Worm (Caenorhabditis elegans) whole organism, young adult: ENCODE data around the gene feh-1.
A peak's percentile ranks its signal among the peaks of the same experiment; 100 is the strongest.

Experiments
- C06A6.2 ChIP-seq: fragments of 200-800 bp; sonication (Bioruptor generic); conservative IDR thresholded peaks from 2 replicates; pipeline ENCODE4 v1.3.6; 2022; ENCODE audit warnings: missing genetic modification characterization, missing compliant biosample characterization
- D2030.7 ChIP-seq: fragments of 200-800 bp; sonication (Bioruptor generic); IDR thresholded peaks from 2 replicates; pipeline ENCODE4 v1.3.6; 2022; ENCODE audit warnings: missing genetic modification reagents, missing genetic modification characterization, missing compliant biosample characterization
- F23B12.7 ChIP-seq: sonication (generic microtip); optimal IDR thresholded peaks from 2 replicates; lab custom pipeline; 2017; ENCODE audit warnings: missing genetic modification characterization, mild to moderate bottlenecking, missing compliant biosample characterization, antibody characterized with exemption, moderate library complexity; ENCODE audit not compliant: insufficient read depth
- F33H1.4 ChIP-seq: fragments of 200-800 bp; sonication (Bioruptor generic); IDR thresholded peaks from 2 replicates; pipeline ENCODE4 v1.3.6; 2022; ENCODE audit warnings: missing genetic modification reagents, missing genetic modification characterization, missing compliant biosample characterization
- F49E8.2 ChIP-seq: sonication (generic microtip); optimal IDR thresholded peaks from 3 replicates; lab custom pipeline; 2017; ENCODE audit warnings: missing genetic modification characterization, mild to moderate bottlenecking, missing compliant biosample characterization, antibody characterized with exemption, moderate library complexity; ENCODE audit not compliant: insufficient read depth
- F55B11.4 ChIP-seq: sonication (generic microtip); optimal IDR thresholded peaks from 2 replicates; lab custom pipeline; 2016; ENCODE audit warnings: missing compliant biosample characterization, missing genetic modification characterization, borderline replicate concordance; ENCODE audit not compliant: insufficient read depth
- F57C9.4 ChIP-seq: sonication (generic microtip); optimal IDR thresholded peaks from 2 replicates; lab custom pipeline; 2017; ENCODE audit warnings: mild to moderate bottlenecking, missing genetic modification characterization, missing compliant biosample characterization
- K11D2.4 ChIP-seq: fragments of 200-800 bp; sonication (Bioruptor generic); IDR thresholded peaks from 2 replicates; pipeline ENCODE4 v1.3.6; 2022; ENCODE audit warnings: missing genetic modification reagents, missing genetic modification characterization, missing compliant biosample characterization
- K12H6.12 ChIP-seq: fragments of 200-800 bp; sonication (Bioruptor generic); optimal IDR thresholded peaks from 2 replicates; lab custom pipeline; 2018; ENCODE audit warnings: mild to moderate bottlenecking, missing genetic modification characterization, missing compliant biosample characterization
- Y95B8A.8 ChIP-seq: fragments of 200-800 bp; sonication (Bioruptor generic); IDR thresholded peaks from 2 replicates; pipeline ENCODE4 v1.3.6; 2022; ENCODE audit warnings: missing genetic modification reagents, missing genetic modification characterization, missing compliant biosample characterization
- aptf-2 ChIP-seq: fragments of 200-800 bp; sonication (Bioruptor generic); conservative IDR thresholded peaks from 2 replicates; pipeline ENCODE4 v1.3.6; 2022; ENCODE audit warnings: missing genetic modification reagents, missing genetic modification characterization, missing compliant biosample characterization
- atf-7 ChIP-seq: sonication (generic microtip); optimal IDR thresholded peaks from 2 replicates; lab custom pipeline; 2017; ENCODE audit warnings: mild to moderate bottlenecking, missing genetic modification characterization, missing compliant biosample characterization
- attf-6 ChIP-seq: fragments of 200-800 bp; sonication (Bioruptor generic); IDR thresholded peaks from 2 replicates; pipeline ENCODE4 v1.3.6; 2022; ENCODE audit warnings: missing genetic modification reagents, missing genetic modification characterization, missing compliant biosample characterization
- bed-1 ChIP-seq: fragments of 200-800 bp; sonication (Bioruptor generic); IDR thresholded peaks from 2 replicates; pipeline ENCODE4 v1.3.6; 2022; ENCODE audit warnings: missing genetic modification reagents, missing genetic modification characterization, missing compliant biosample characterization
- ceh-100 ChIP-seq: fragments of 200-800 bp; sonication (Bioruptor generic); IDR thresholded peaks from 2 replicates; pipeline ENCODE4 v1.3.6; 2022; ENCODE audit warnings: missing genetic modification reagents, missing genetic modification characterization, missing compliant biosample characterization
- ceh-27 ChIP-seq: fragments of 200-800 bp; sonication (Bioruptor generic); optimal IDR thresholded peaks from 2 replicates; lab custom pipeline; 2018; ENCODE audit warnings: mild to moderate bottlenecking, missing genetic modification characterization, moderate library complexity, missing compliant biosample characterization
- ceh-40 ChIP-seq: fragments of 200-800 bp; sonication (Bioruptor generic); IDR thresholded peaks from 2 replicates; pipeline ENCODE4 v1.3.6; 2022; ENCODE audit warnings: missing genetic modification characterization, missing compliant biosample characterization
- ceh-79 ChIP-seq: sonication (generic microtip); optimal IDR thresholded peaks from 2 replicates; lab custom pipeline; 2017; ENCODE audit warnings: mild to moderate bottlenecking, missing genetic modification characterization, missing compliant biosample characterization
- ceh-91 ChIP-seq: fragments of 200-800 bp; sonication (Bioruptor generic); IDR thresholded peaks from 2 replicates; pipeline ENCODE4 v1.3.6; 2022; ENCODE audit warnings: missing genetic modification reagents, missing genetic modification characterization, missing compliant biosample characterization
- dpl-1 ChIP-seq: fragments of 150-350 bp; optimal IDR thresholded peaks from 2 replicates; lab custom pipeline; 2014; ENCODE audit warnings: missing biosample characterization, missing genetic modification reagents, missing genetic modification characterization
- efl-1 ChIP-seq: fragments of 150-350 bp; optimal IDR thresholded peaks from 2 replicates; lab custom pipeline; 2014; ENCODE audit warnings: missing biosample characterization, missing genetic modification reagents, missing genetic modification characterization
- egl-18 ChIP-seq: fragments of 200-800 bp; sonication (Bioruptor generic); IDR thresholded peaks from 2 replicates; pipeline ENCODE4 v1.3.6; 2022; ENCODE audit warnings: missing genetic modification reagents, missing genetic modification characterization, missing compliant biosample characterization
- egrh-3 ChIP-seq: fragments of 200-800 bp; sonication (Bioruptor generic); IDR thresholded peaks from 2 replicates; pipeline ENCODE4 v1.3.6; 2022; ENCODE audit warnings: missing genetic modification reagents, missing genetic modification characterization, missing compliant biosample characterization
- hmg-20 ChIP-seq: fragments of 200-800 bp; sonication (Bioruptor generic); IDR thresholded peaks from 2 replicates; pipeline ENCODE4 v1.3.6; 2022; ENCODE audit warnings: missing genetic modification reagents, missing genetic modification characterization, missing compliant biosample characterization
- lin-35 ChIP-seq, 3 experiments: fragments of 150-350 bp in 2 of 3; sonication (generic microtip) in 1 of 3; optimal IDR thresholded peaks; 2 replicates each; lab custom pipeline; 2014 to 2018; ENCODE audit warnings: missing biosample characterization in 3 of 3, missing genetic modification characterization in 3 of 3, missing genetic modification reagents in 3 of 3
- lin-40 ChIP-seq: sonication (generic microtip); optimal IDR thresholded peaks from 2 replicates; lab custom pipeline; 2016; ENCODE audit warnings: missing genetic modification characterization, mild to moderate bottlenecking, missing compliant biosample characterization, missing genotype, missing genetic modification reagents
- lin-54 ChIP-seq: fragments of 200-800 bp; sonication (Bioruptor generic); optimal IDR thresholded peaks from 2 replicates; lab custom pipeline; 2018; ENCODE audit warnings: mild to moderate bottlenecking, missing genetic modification characterization, missing compliant biosample characterization
- lir-1 ChIP-seq: fragments of 200-800 bp; sonication (Bioruptor generic); conservative IDR thresholded peaks from 2 replicates; pipeline ENCODE4 v1.3.6; 2022; ENCODE audit warnings: missing genetic modification reagents, missing genetic modification characterization, missing compliant biosample characterization
- lsl-1 ChIP-seq: fragments of 200-800 bp; sonication (Bioruptor generic); optimal IDR thresholded peaks from 2 replicates; lab custom pipeline; 2018; ENCODE audit warnings: mild to moderate bottlenecking, missing genetic modification characterization, moderate library complexity, missing compliant biosample characterization
- madf-6 ChIP-seq: fragments of 200-800 bp; sonication (Bioruptor generic); IDR thresholded peaks from 2 replicates; pipeline ENCODE4 v1.3.6; 2022; ENCODE audit warnings: missing genetic modification reagents, missing genetic modification characterization, missing compliant biosample characterization
- madf-8 ChIP-seq: fragments of 200-800 bp; sonication (Bioruptor generic); conservative IDR thresholded peaks from 2 replicates; pipeline ENCODE4 v1.3.6; 2022; ENCODE audit warnings: missing genetic modification reagents, missing genetic modification characterization, missing compliant biosample characterization
- mcd-1 ChIP-seq: fragments of 200-800 bp; sonication (Bioruptor generic); IDR thresholded peaks from 2 replicates; pipeline ENCODE4 v1.3.6; 2022; ENCODE audit warnings: missing genetic modification reagents, missing genetic modification characterization, missing compliant biosample characterization
- mxl-1 ChIP-seq: sonication (generic microtip); optimal IDR thresholded peaks from 2 replicates; lab custom pipeline; 2016; ENCODE audit warnings: missing genetic modification characterization, missing compliant biosample characterization
- nfya-2 ChIP-seq: fragments of 200-800 bp; sonication (Bioruptor generic); IDR thresholded peaks from 2 replicates; pipeline ENCODE4 v1.3.6; 2022; ENCODE audit warnings: missing genetic modification reagents, missing genetic modification characterization, missing compliant biosample characterization
- nfyb-1 ChIP-seq: fragments of 200-800 bp; sonication (Bioruptor generic); IDR thresholded peaks from 2 replicates; pipeline ENCODE4 v1.3.6; 2022; ENCODE audit warnings: missing genetic modification reagents, missing genetic modification characterization, missing compliant biosample characterization
- nhr-179 ChIP-seq: sonication (generic microtip); optimal IDR thresholded peaks from 2 replicates; lab custom pipeline; 2016; ENCODE audit warnings: mild to moderate bottlenecking, missing genetic modification characterization, missing compliant biosample characterization
- nhr-80 ChIP-seq: sonication (generic microtip); optimal IDR thresholded peaks from 2 replicates; lab custom pipeline; 2016; ENCODE audit warnings: missing genetic modification characterization, missing compliant biosample characterization
- pbrm-1 ChIP-seq: fragments of 200-800 bp; sonication (Bioruptor generic); IDR thresholded peaks from 2 replicates; pipeline ENCODE4 v1.3.6; 2022; ENCODE audit warnings: missing genetic modification reagents, missing genetic modification characterization, missing compliant biosample characterization
- pha-4 ChIP-seq: fragments of 150-350 bp; sonication (generic microtip); optimal IDR thresholded peaks from 2 replicates; lab custom pipeline; 2014; ENCODE audit warnings: missing biosample characterization, missing genetic modification reagents, missing genetic modification characterization
- rcor-1 ChIP-seq: fragments of 200-800 bp; sonication (Bioruptor generic); IDR thresholded peaks from 2 replicates; pipeline ENCODE4 v1.3.6; 2022; ENCODE audit warnings: missing genetic modification reagents, missing genetic modification characterization, missing compliant biosample characterization
- repo-1 ChIP-seq: sonication (generic microtip); optimal IDR thresholded peaks from 2 replicates; lab custom pipeline; 2017; ENCODE audit warnings: mild to moderate bottlenecking, missing genetic modification characterization, missing compliant biosample characterization
- sea-2 ChIP-seq: fragments of 200-800 bp; sonication (Bioruptor generic); IDR thresholded peaks from 2 replicates; pipeline ENCODE4 v1.3.6; 2022; ENCODE audit warnings: missing genetic modification characterization, missing compliant biosample characterization
- snpc-1.3 ChIP-seq: sonication (generic microtip); optimal IDR thresholded peaks from 2 replicates; lab custom pipeline; 2017; ENCODE audit warnings: missing genetic modification characterization, mild to moderate bottlenecking, missing compliant biosample characterization, antibody characterized with exemption, moderate library complexity, missing genotype, missing genetic modification reagents; ENCODE audit not compliant: insufficient read depth
- snpc-4 ChIP-seq, 5 experiments: fragments of 150-350 bp in 1 of 5; sonication (generic microtip) in 4 of 5; optimal IDR thresholded peaks; 2 replicates each; lab custom pipeline; 2014 to 2018; ENCODE audit warnings: missing genetic modification characterization in 5 of 5, missing biosample characterization in 3 of 5, antibody characterized with exemption in 2 of 5, mild to moderate bottlenecking in 2 of 5, missing compliant biosample characterization in 2 of 5, missing genotype in 2 of 5, moderate library complexity in 2 of 5, missing genetic modification reagents in 1 of 5
- somi-1 ChIP-seq: fragments of 200-800 bp; sonication (Bioruptor generic); optimal IDR thresholded peaks from 2 replicates; lab custom pipeline; 2018; ENCODE audit warnings: mild to moderate bottlenecking, missing genetic modification characterization, missing compliant biosample characterization
- tbp1 ChIP-seq: fragments of 200-800 bp; sonication (Bioruptor generic); optimal IDR thresholded peaks from 2 replicates; lab custom pipeline; 2018; ENCODE audit warnings: mild to moderate bottlenecking, missing genetic modification characterization, missing compliant biosample characterization
- ztf-22 ChIP-seq: fragments of 200-800 bp; sonication (Bioruptor generic); optimal IDR thresholded peaks from 2 replicates; lab custom pipeline; 2018; ENCODE audit warnings: mild to moderate bottlenecking, missing genetic modification characterization, moderate library complexity, missing compliant biosample characterization

feh-1 gene

ce11 chrIII:2596984-2597454 is 47.3 kb downstream of the feh-1 start, which contains the start of gene apb-1 (continued):
- TF ChIP-seq C06A6.2 (GFP tag; lab: Robert Waterston, UW), result peak; percentile 83
- peak; percentile 50 for TF ChIP-seq efl-1 (GFP tag; lab: Kevin White, UChicago)
- TF ChIP-seq K12H6.12 (tag; lab: Kevin White, UChicago), result peak; percentile 77
- TF ChIP-seq madf-6 (GFP tag; lab: Robert Waterston, UW), result peak; percentile 93
- TF ChIP-seq mxl-1 (tag; lab: Kevin White, UChicago), result no peak
- TF ChIP-seq somi-1 (GFP tag; lab: Kevin White, UChicago), result no peak
- peak; percentile 75 for TF ChIP-seq F23B12.7
- no peak for TF ChIP-seq ceh-40 (GFP tag; lab: Robert Waterston, UW)
- TF ChIP-seq aptf-2 (GFP tag; lab: Robert Waterston, UW), result no peak
- TF ChIP-seq attf-6 (GFP tag; lab: Robert Waterston, UW), result 0 out of 2 replicates have a peak, but pooled peaks have one; percentile 55
- TF ChIP-seq egl-18 (GFP tag; lab: Robert Waterston, UW), result 0 out of 2 replicates have a peak, but pooled peaks have one; percentile 76
- peak; percentile 69 for TF ChIP-seq D2030.7
- TF ChIP-seq F57C9.4 (tag; lab: Kevin White, UChicago), result no peak
- peak; percentile 69 for TF ChIP-seq ceh-100 (GFP tag; lab: Robert Waterston, UW)
- TF ChIP-seq sea-2 (GFP tag; lab: Robert Waterston, UW), result 0 out of 2 replicates have a peak, but pooled peaks have one; percentile 39
- no peak for TF ChIP-seq K11D2.4
- peak; percentile 11 for TF ChIP-seq snpc-4 (GFP tag; optimal IDR thresholded peaks at IDR 0.05; lab: Kevin White, UChicago)
- TF ChIP-seq snpc-4 (tag; optimal IDR thresholded peaks at IDR 0.05; lab: Kevin White, UChicago), result peak; percentile 58 to 79 (median 64)
- peak; percentile 93 for TF ChIP-seq nfyb-1 (GFP tag; lab: Robert Waterston, UW)
- TF ChIP-seq tbp1 (GFP tag; lab: Kevin White, UChicago), result peak; percentile 61
- TF ChIP-seq ceh-91 (GFP tag; lab: Robert Waterston, UW), result peak; percentile 56
- peak; percentile 88 for TF ChIP-seq hmg-20
- peak; percentile 79 for TF ChIP-seq lsl-1
- peak; percentile 25 for TF ChIP-seq nhr-80
- peak in 2 of 3 experiments; percentile 51 to 94 for TF ChIP-seq lin-35 (GFP tag; optimal IDR thresholded peaks at IDR 0.05; lab: Kevin White, UChicago)
- TF ChIP-seq lin-54 (GFP tag; lab: Kevin White, UChicago), result peak; percentile 88
- no peak for TF ChIP-seq bed-1 (GFP tag; lab: Robert Waterston, UW)
- TF ChIP-seq lir-1 (GFP tag; lab: Robert Waterston, UW), result peak; percentile 56; the same call in 1 of the 2 replicates
- no peak for TF ChIP-seq nfya-2 (GFP tag; lab: Robert Waterston, UW)
- TF ChIP-seq atf-7, result peak; percentile 73
- TF ChIP-seq mcd-1, result peak; percentile 93
- peak; percentile 39; the same call in 1 of the 2 replicates for TF ChIP-seq egrh-3
- peak; percentile 95 for TF ChIP-seq lin-40 (tag; lab: Kevin White, UChicago)
- 0 out of 2 replicates have a peak, but pooled peaks have one; percentile 61 for TF ChIP-seq Y95B8A.8 (GFP tag; lab: Robert Waterston, UW)
- TF ChIP-seq rcor-1 (GFP tag; lab: Robert Waterston, UW), result peak; percentile 92
- peak; percentile 63 for TF ChIP-seq snpc-1.3
- peak; percentile 70 for TF ChIP-seq madf-8 (GFP tag; lab: Robert Waterston, UW)
- peak; percentile 28 for TF ChIP-seq dpl-1 (GFP tag; lab: Kevin White, UChicago)
- no peak for TF ChIP-seq nhr-179 (tag; lab: Kevin White, UChicago)

DNA sequence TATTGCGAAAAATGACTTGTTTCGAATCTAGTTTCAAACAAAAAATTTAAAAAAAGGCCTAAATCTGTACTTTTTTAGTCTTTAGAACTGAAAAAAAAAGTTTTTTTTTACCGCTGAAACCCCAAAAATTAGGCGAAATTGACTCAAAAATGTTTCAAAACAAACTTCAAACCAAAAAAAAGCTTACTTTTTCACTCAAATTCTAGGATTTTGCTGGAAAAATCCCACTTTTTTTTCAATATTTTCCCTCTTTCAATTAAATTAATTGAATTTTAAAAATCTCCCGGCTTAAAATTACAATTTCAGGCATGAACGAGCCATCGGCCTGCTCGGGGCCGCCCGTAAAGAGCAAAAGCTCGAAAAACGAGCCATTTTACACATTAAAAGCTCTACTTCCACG is 48.0 kb downstream of the feh-1 start, which contains the start of gene mdt-19:
Gene mdt-19 (plus strand): TSS at position 301 of the 400 bp plus-strand sequence.
- TF ChIP-seq atf-7 (no peak), repo-1 (tag; lab: Kevin White, UChicago) (no peak), efl-1 (GFP tag; lab: Kevin White, UChicago) (no peak), ztf-22 (GFP tag; lab: Kevin White, UChicago) (no peak), ceh-79 (tag; lab: Kevin White, UChicago) (no peak), D2030.7 (no peak), F33H1.4 (GFP tag; lab: Robert Waterston, UW) (no peak), K12H6.12 (tag; lab: Kevin White, UChicago) (no peak), ceh-27 (GFP tag; lab: Kevin White, UChicago) (no peak), snpc-4 (GFP tag; optimal IDR thresholded peaks at IDR 0.05; lab: Kevin White, UChicago) (no peak), snpc-4 (tag; optimal IDR thresholded peaks at IDR 0.05; lab: Kevin White, UChicago) (no peak), pha-4 (no peak), pbrm-1 (GFP tag; lab: Robert Waterston, UW) (no peak), F55B11.4 (tag; lab: Kevin White, UChicago) (no peak), F49E8.2 (tag; lab: Kevin White, UChicago) (no peak), ceh-40 (GFP tag; lab: Robert Waterston, UW) (no peak)
